Fruit fly (Drosophila melanogaster) whole organism, prepupa: Measurements from ENCODE around the gene Nna1.

Experiments used
- achi ChIP-seq: fragments of 200-800 bp; sonication (Bioruptor generic); optimal IDR thresholded peaks from 3 replicates; lab custom pipeline; 2016; ENCODE audit warnings: missing biosample characterization, missing genetic modification characterization
- cyc ChIP-seq: fragments of 200-800 bp; sonication (Bioruptor generic); optimal IDR thresholded peaks from 3 replicates; lab custom pipeline; 2016; ENCODE audit warnings: missing biosample characterization, missing genetic modification characterization
- svp ChIP-seq: fragments of 200-800 bp; sonication (Bioruptor generic); peaks from one replicate; lab custom pipeline; 2016; ENCODE audit warnings: missing biosample characterization, missing genetic modification characterization

DNA sequence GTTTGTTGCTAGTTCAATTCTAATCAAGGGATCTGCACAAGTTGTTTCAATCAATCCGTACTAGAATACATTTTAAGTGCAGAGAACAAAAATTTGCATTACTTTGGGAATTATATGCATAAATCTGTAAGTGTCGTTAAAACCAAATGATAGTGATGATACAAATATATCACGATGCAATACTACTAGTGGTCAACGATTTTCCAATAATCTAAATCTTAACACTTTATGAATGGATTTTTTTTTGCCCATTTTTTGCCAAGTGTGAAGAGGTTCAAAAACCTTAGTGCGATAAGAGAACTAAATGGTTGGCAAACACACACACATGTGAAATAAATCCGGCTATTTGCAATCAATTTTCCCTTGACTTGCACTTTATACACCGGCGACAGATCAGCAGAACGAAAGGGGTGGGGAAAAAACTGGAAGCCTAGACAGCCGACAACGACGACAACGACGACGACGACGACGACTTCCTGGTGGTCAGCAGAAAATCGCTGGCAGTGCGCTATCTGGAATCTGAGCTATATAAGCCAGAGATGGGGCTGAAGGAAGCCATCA, 67.0 kb downstream of the Nna1 start, which contains the start of gene Yp3:
- TF ChIP-seq svp (GFP tag; lab: Kevin White, UChicago) (peak; percentile 38), achi (GFP tag; lab: Kevin White, UChicago) (no peak), cyc (GFP tag; lab: Kevin White, UChicago) (no peak)
